Worm (Caenorhabditis elegans): ENCODE measurements around the gene ZK546.5.

ZK546.5 gene

DNA sequence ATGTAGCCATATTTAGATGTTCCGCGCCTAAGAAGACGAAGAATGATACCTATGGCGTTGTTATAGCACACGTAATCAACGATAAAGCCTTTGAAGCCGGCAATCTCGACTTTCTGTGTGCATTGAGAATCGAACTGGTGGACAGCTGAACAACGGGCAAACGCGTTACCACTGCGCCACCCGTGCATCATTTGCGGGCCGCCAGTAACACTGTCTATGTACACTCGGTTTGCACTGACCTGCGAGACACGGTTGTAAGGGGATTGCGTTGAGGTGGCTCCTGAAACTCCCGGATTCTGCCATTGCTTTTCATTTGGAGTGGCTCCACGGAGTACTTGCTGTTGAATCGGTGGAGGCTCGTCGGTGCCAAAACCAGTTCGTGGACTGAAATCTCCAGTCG, 6.8 kb downstream of the ZK546.5 start:
- TF ChIP-seq mls-2 (tag; optimal IDR thresholded peaks at IDR 0.05) (peak; percentile 88), ces-1 (GFP tag; optimal IDR thresholded peaks at IDR 0.05) (no peak), lsy-2 (tag; optimal IDR thresholded peaks at IDR 0.05) (no peak), ceh-83 (GFP tag; optimal IDR thresholded peaks at IDR 0.05) (peak; percentile 90), blmp-1 (tag; optimal IDR thresholded peaks at IDR 0.05) (no peak), unc-62 (GFP tag; optimal IDR thresholded peaks at IDR 0.05) (no peak), ham-2 (GFP tag; optimal IDR thresholded peaks at IDR 0.05) (peak; percentile 90), nhr-237 (tag; optimal IDR thresholded peaks at IDR 0.05) (no peak), drap-1 (GFP tag; optimal IDR thresholded peaks at IDR 0.05) (peak; percentile 86), hlh-1 (tag; optimal IDR thresholded peaks at IDR 0.05) (no peak), tbx-8 (GFP tag; optimal IDR thresholded peaks at IDR 0.05) (no peak), unc-120 (tag; optimal IDR thresholded peaks at IDR 0.05; ENCODE audit: poor library complexity, severe bottlenecking) (peak; percentile 64), ceh-39 (tag; optimal IDR thresholded peaks at IDR 0.05) (no peak), snpc-4 (tag; optimal IDR thresholded peaks at IDR 0.05) (no peak), ceh-43 (GFP tag; optimal IDR thresholded peaks at IDR 0.05) (peak; percentile 72), bed-3 (GFP tag; optimal IDR thresholded peaks at IDR 0.05) (peak; percentile 58), pha-4 (tag; optimal IDR thresholded peaks at IDR 0.05) (peak; percentile 24), flh-1 (GFP tag; optimal IDR thresholded peaks at IDR 0.05) (peak; percentile 40), lin-32 (GFP tag; optimal IDR thresholded peaks at IDR 0.05) (peak; percentile 64), cnd-1 (tag; optimal IDR thresholded peaks at IDR 0.05) (peak; percentile 92), nhr-76 (tag; optimal IDR thresholded peaks at IDR 0.05) (peak; percentile 25), sem-2 (GFP tag; optimal IDR thresholded peaks at IDR 0.05) (peak; percentile 75), M03D4.4 (tag; optimal IDR thresholded peaks at IDR 0.05) (peak; percentile 84), nhr-12 (tag; optimal IDR thresholded peaks at IDR 0.05) (no peak), sptf-1 (tag; optimal IDR thresholded peaks at IDR 0.05) (peak; percentile 90), elt-1 (tag; optimal IDR thresholded peaks at IDR 0.05; ENCODE audit: borderline replicate concordance, insufficient read depth) (no peak), ztf-11 (tag; optimal IDR thresholded peaks at IDR 0.05) (no peak), lin-13 (tag; optimal IDR thresholded peaks at IDR 0.05) (peak; percentile 57)

DNA sequence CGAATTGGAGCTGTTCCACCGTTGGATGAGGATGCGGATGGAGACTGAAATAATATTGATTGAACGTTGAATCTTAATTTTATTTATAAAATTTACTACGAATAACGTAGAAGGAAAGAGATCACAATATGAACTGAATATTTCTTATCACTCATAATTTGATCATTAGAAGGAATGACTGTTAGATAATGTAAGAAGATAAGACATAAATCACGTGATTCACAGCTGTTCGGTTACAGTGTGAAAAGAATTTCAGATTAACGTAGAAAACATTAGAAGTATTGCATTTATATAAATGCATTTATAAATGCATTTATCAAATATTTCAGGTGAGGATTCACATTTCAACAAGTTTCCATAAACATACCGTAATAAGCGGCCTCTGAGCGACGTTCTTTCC, 7.2 kb downstream of the ZK546.5 start:
- TF ChIP-seq mab-5 (tag; optimal IDR thresholded peaks at IDR 0.05) (no peak), mep-1 (tag; optimal IDR thresholded peaks at IDR 0.05) (no peak), pha-4 (tag; optimal IDR thresholded peaks at IDR 0.05) (no peak)

DNA sequence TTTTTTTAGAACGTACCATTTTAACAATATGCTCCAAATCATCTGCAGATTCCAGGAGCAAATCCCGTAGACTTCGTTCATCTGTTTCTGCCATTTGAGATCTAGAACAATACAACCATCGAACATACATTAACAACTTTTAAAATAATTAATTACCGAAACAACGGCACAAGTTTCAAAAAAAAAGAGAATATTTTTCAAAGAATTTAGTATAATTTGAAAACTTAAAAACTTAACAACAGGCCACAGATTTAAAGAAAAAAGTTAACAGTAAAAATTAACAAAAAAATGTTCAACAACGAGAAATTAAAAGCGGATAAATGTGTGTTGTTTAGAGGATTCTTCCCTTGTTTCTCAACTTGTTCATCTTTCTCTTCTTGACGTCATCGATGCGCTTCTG, 8.2 kb downstream of the ZK546.5 start, which contains the start of gene mdt-4:
Gene mdt-4 (minus strand): TSS at position 101 of the 400 bp plus-strand sequence.
- TF ChIP-seq nhr-12 (tag; optimal IDR thresholded peaks at IDR 0.05) (no peak), ceh-39 (tag; optimal IDR thresholded peaks at IDR 0.05) (no peak), zip-8 (tag; optimal IDR thresholded peaks at IDR 0.05) (no peak), cnd-1 (tag; optimal IDR thresholded peaks at IDR 0.05) (no peak), hlh-1 (tag; optimal IDR thresholded peaks at IDR 0.05) (no peak), M03D4.4 (tag; optimal IDR thresholded peaks at IDR 0.05) (no peak), flh-1 (GFP tag; optimal IDR thresholded peaks at IDR 0.05) (no peak), elt-3 (tag; optimal IDR thresholded peaks at IDR 0.05) (no peak), sem-2 (GFP tag; optimal IDR thresholded peaks at IDR 0.05) (no peak), nhr-76 (tag; optimal IDR thresholded peaks at IDR 0.05) (no peak), nhr-2 (tag; optimal IDR thresholded peaks at IDR 0.05) (no peak), lin-13 (tag; optimal IDR thresholded peaks at IDR 0.05) (no peak), ham-2 (GFP tag; optimal IDR thresholded peaks at IDR 0.05) (no peak), ceh-43 (GFP tag; optimal IDR thresholded peaks at IDR 0.05) (no peak), drap-1 (GFP tag; optimal IDR thresholded peaks at IDR 0.05) (no peak)

DNA sequence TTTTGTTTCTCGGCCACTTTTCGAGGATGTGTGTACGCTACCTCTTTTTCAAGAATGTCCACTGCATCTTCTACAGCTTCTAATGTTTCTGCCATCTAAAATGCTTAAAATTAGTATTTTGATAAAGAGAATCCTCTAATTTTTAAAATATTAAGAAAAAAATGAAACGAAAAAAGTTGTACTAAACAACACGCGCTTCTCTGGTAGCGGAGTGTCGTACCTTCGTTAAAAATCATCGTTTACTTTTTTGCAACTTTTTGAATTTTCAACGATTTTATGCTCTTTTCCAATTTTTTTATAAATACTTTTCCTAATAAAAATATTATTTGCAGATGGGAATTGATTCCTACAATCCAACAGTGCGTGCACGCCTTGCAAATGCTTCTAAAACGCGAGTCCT, 10.1 kb downstream of the ZK546.5 start, which contains the start of the genes gldi-11 and ZK546.2:
Gene gldi-11 (minus strand): TSS at position 95 of the 400 bp plus-strand sequence.
Gene ZK546.2 (plus strand): TSS at position 333 of the 400 bp plus-strand sequence.
- TF ChIP-seq mab-5 (tag; optimal IDR thresholded peaks at IDR 0.05) (no peak), unc-62 (GFP tag; optimal IDR thresholded peaks at IDR 0.05) (no peak), ceh-43 (GFP tag; optimal IDR thresholded peaks at IDR 0.05) (no peak), M03D4.4 (tag; optimal IDR thresholded peaks at IDR 0.05) (no peak), ham-2 (GFP tag; optimal IDR thresholded peaks at IDR 0.05) (no peak)

Measured in whole organism, mixed stage, embryonic.